Fruit fly (Drosophila melanogaster): ENCODE results near the gene Fife.

dm6 chr3L:2743755-2744154, 32.3 kb upstream of the Fife start:
- no peak for TF ChIP-seq ttk (optimal IDR thresholded peaks at IDR 0.05)
- TF ChIP-seq insv (optimal IDR thresholded peaks at IDR 0.05) = no peak
- TF ChIP-seq Sin3A (optimal IDR thresholded peaks at IDR 0.05) = no peak
- no peak for TF ChIP-seq h (optimal IDR thresholded peaks at IDR 0.05)
- no peak for TF ChIP-seq Myc (optimal IDR thresholded peaks at IDR 0.05)
